Worm (Caenorhabditis elegans) whole organism, early embryonic: ENCODE data around the gene H34I24.2.
"Not testable (repeated sequence)": the region's sequence is repeated elsewhere in the genome, so short reads cannot be mapped to it uniquely, and the experiment has no call there.

Experiments used
- B0310.2 ChIP-seq: sonication (generic microtip); optimal IDR thresholded peaks from 2 replicates; lab custom pipeline; 2016; ENCODE audit warnings: mild to moderate bottlenecking, missing genetic modification characterization, missing compliant biosample characterization
- F13C5.2 ChIP-seq: sonication (generic microtip); optimal IDR thresholded peaks from 2 replicates; lab custom pipeline; 2017; ENCODE audit warnings: mild to moderate bottlenecking, missing genetic modification characterization, inconsistent platforms, missing compliant biosample characterization
- aly-1 ChIP-seq: sonication (generic microtip); optimal IDR thresholded peaks from 2 replicates; lab custom pipeline; 2016; ENCODE audit warnings: missing genetic modification characterization, missing compliant biosample characterization
- ama-1 ChIP-seq: fragments of 150-350 bp; optimal IDR thresholded peaks from 2 replicates; lab custom pipeline; 2014
- ceh-13 ChIP-seq: fragments of 200-800 bp; sonication (Bioruptor generic); optimal IDR thresholded peaks from 2 replicates; lab custom pipeline; 2018; ENCODE audit warnings: mild to moderate bottlenecking, missing genetic modification characterization, missing compliant biosample characterization
- ceh-36 ChIP-seq: sonication (generic microtip); optimal IDR thresholded peaks from 2 replicates; lab custom pipeline; 2016; ENCODE audit warnings: missing genetic modification characterization, inconsistent platforms, missing compliant biosample characterization
- ets-7 ChIP-seq: sonication (generic microtip); optimal IDR thresholded peaks from 2 replicates; lab custom pipeline; 2016; ENCODE audit warnings: missing genotype, missing genetic modification characterization, missing compliant biosample characterization
- flt-1 ChIP-seq: fragments of 200-800 bp; sonication (Bioruptor generic); IDR thresholded peaks from 2 replicates; pipeline ENCODE4 v1.3.6; 2022; ENCODE audit warnings: missing genetic modification characterization, missing compliant biosample characterization
- hmbx-1 ChIP-seq: sonication (generic microtip); optimal IDR thresholded peaks from 2 replicates; lab custom pipeline; 2016; ENCODE audit warnings: mild to moderate bottlenecking, missing genetic modification characterization, missing compliant biosample characterization
- hmg-4 ChIP-seq: fragments of 200-800 bp; sonication (Bioruptor generic); optimal IDR thresholded peaks from 2 replicates; lab custom pipeline; 2018; ENCODE audit warnings: mild to moderate bottlenecking, missing genetic modification characterization, missing compliant biosample characterization
- hnd-1 ChIP-seq: sonication (generic microtip); optimal IDR thresholded peaks from 2 replicates; lab custom pipeline; 2016; ENCODE audit warnings: missing genetic modification characterization, missing compliant biosample characterization
- pes-1 ChIP-seq: fragments of 200-800 bp; sonication (Bioruptor generic); IDR thresholded peaks from 2 replicates; pipeline ENCODE4 v1.3.6; 2022; ENCODE audit warnings: missing genetic modification reagents, missing genetic modification characterization, missing compliant biosample characterization
- scrt-1 ChIP-seq: fragments of 200-800 bp; sonication (Bioruptor generic); IDR thresholded peaks from 2 replicates; pipeline ENCODE4 v1.3.6; 2022; ENCODE audit warnings: missing genetic modification characterization, missing compliant biosample characterization
- sea-1 ChIP-seq: fragments of 200-800 bp; sonication (Bioruptor generic); conservative IDR thresholded peaks from 2 replicates; pipeline ENCODE4 v1.3.6; 2022; ENCODE audit warnings: missing genetic modification characterization, missing compliant biosample characterization
- tbx-11 ChIP-seq: fragments of 200-800 bp; sonication (Bioruptor generic); IDR thresholded peaks from 2 replicates; pipeline ENCODE4 v1.3.6; 2022; ENCODE audit warnings: missing genetic modification characterization, missing compliant biosample characterization
- tbx-37 ChIP-seq: fragments of 200-800 bp; sonication (Bioruptor generic); conservative IDR thresholded peaks from 2 replicates; pipeline ENCODE4 v1.3.6; 2022; ENCODE audit warnings: missing genetic modification reagents, missing genetic modification characterization, missing compliant biosample characterization
- tra-4 ChIP-seq: sonication (generic microtip); optimal IDR thresholded peaks from 2 replicates; lab custom pipeline; 2017; ENCODE audit warnings: missing genetic modification characterization, missing compliant biosample characterization

H34I24.2 gene

ce11 chrIII:2871817-2872216 is 30.0 kb downstream of the H34I24.2 start:
- no peak for TF ChIP-seq flt-1 (GFP tag; lab: Robert Waterston, UW)
- TF ChIP-seq hmg-4 (GFP tag; lab: Kevin White, UChicago): peak; percentile 9

- TF ChIP-seq pes-1 (GFP tag; lab: Robert Waterston, UW) (no peak), scrt-1 (no peak), tbx-37 (no peak), ama-1 (lab: Kevin White, UChicago) (no peak), tbx-11 (GFP tag; lab: Robert Waterston, UW) (no peak), ets-7 (no peak), hmbx-1 (tag; lab: Kevin White, UChicago) (no peak), hmg-4 (GFP tag; lab: Kevin White, UChicago) (no peak), F13C5.2 (tag; lab: Kevin White, UChicago) (no peak), flt-1 (GFP tag; lab: Robert Waterston, UW) (no peak), aly-1 (tag; lab: Kevin White, UChicago) (no peak), hnd-1 (tag; lab: Kevin White, UChicago) (no peak), ceh-13 (no peak), tra-4 (tag; lab: Kevin White, UChicago) (no peak), B0310.2 (tag; lab: Kevin White, UChicago) (no peak), sea-1 (no peak), ceh-36 (tag; lab: Kevin White, UChicago) (no peak)
These were observed 31.3 kb downstream of the H34I24.2 start for ce11 chrIII:2873116-2873644.

ce11 chrIII:2874144-2874868 is 32.5 kb downstream of the H34I24.2 start, which contains the start of gene klf-1:
TSS of gene klf-1 (plus strand) at chrIII:2874818.
- no peak for TF ChIP-seq sea-1
- TF ChIP-seq hnd-1 (tag; lab: Kevin White, UChicago): no peak
- TF ChIP-seq hmbx-1 (tag; lab: Kevin White, UChicago): no peak
- no peak for TF ChIP-seq ama-1 (lab: Kevin White, UChicago)
- TF ChIP-seq ceh-36 (tag; lab: Kevin White, UChicago): no peak
- TF ChIP-seq ets-7: no peak
- TF ChIP-seq ceh-13: no peak
- TF ChIP-seq aly-1 (tag; lab: Kevin White, UChicago): no peak
- no peak for TF ChIP-seq B0310.2 (tag; lab: Kevin White, UChicago)
- no peak for TF ChIP-seq F13C5.2 (tag; lab: Kevin White, UChicago)

ce11 chrIII:2875946-2876345 is 34.1 kb downstream of the H34I24.2 start:
- no peak for TF ChIP-seq ceh-36 (tag; lab: Kevin White, UChicago)
- TF ChIP-seq tra-4 (tag; lab: Kevin White, UChicago): no peak
- no peak for TF ChIP-seq F13C5.2 (tag; lab: Kevin White, UChicago)
- no peak for TF ChIP-seq flt-1 (GFP tag; lab: Robert Waterston, UW)
- TF ChIP-seq tbx-11 (GFP tag; lab: Robert Waterston, UW): no peak
- TF ChIP-seq hmg-4 (GFP tag; lab: Kevin White, UChicago): no peak

ce11 chrIII:2879703-2880102 is 37.9 kb downstream of the H34I24.2 start:
- no peak for TF ChIP-seq ceh-13
- no peak for TF ChIP-seq scrt-1
- TF ChIP-seq tbx-37: no peak
- no peak for TF ChIP-seq tra-4 (tag; lab: Kevin White, UChicago)
- TF ChIP-seq aly-1 (tag; lab: Kevin White, UChicago): no peak
- no peak for TF ChIP-seq tbx-11 (GFP tag; lab: Robert Waterston, UW)
- TF ChIP-seq pes-1 (GFP tag; lab: Robert Waterston, UW): no peak
- TF ChIP-seq hnd-1 (tag; lab: Kevin White, UChicago): no peak
- TF ChIP-seq F13C5.2 (tag; lab: Kevin White, UChicago): no peak
- TF ChIP-seq ceh-36 (tag; lab: Kevin White, UChicago): no peak
- TF ChIP-seq hmg-4 (GFP tag; lab: Kevin White, UChicago): no peak

ce11 chrIII:2881117-2881516 is 39.3 kb downstream of the H34I24.2 start:
- no peak for TF ChIP-seq tbx-11 (GFP tag; lab: Robert Waterston, UW)
- TF ChIP-seq aly-1 (tag; lab: Kevin White, UChicago): no peak
- no peak for TF ChIP-seq ets-7
- no peak for TF ChIP-seq tra-4 (tag; lab: Kevin White, UChicago)
- TF ChIP-seq ama-1 (lab: Kevin White, UChicago): no peak
- TF ChIP-seq ceh-13: no peak
- TF ChIP-seq sea-1: no peak
- TF ChIP-seq ceh-36 (tag; lab: Kevin White, UChicago): no peak
- TF ChIP-seq F13C5.2 (tag; lab: Kevin White, UChicago): no peak
- TF ChIP-seq flt-1 (GFP tag; lab: Robert Waterston, UW): no peak
- no peak for TF ChIP-seq scrt-1
- no peak for TF ChIP-seq hnd-1 (tag; lab: Kevin White, UChicago)
- TF ChIP-seq B0310.2 (tag; lab: Kevin White, UChicago): no peak
- no peak for TF ChIP-seq hmg-4 (GFP tag; lab: Kevin White, UChicago)
- no peak for TF ChIP-seq pes-1 (GFP tag; lab: Robert Waterston, UW)

- not testable (repeated sequence) for TF ChIP-seq tra-4 (tag; lab: Kevin White, UChicago); tbx-37; flt-1 (GFP tag; lab: Robert Waterston, UW)
These were observed 40.1 kb downstream of the H34I24.2 start, which contains the start of gene F56F11.2 for ce11 chrIII:2881989-2882388. TSS of gene F56F11.2 (plus strand) at chrIII:2882289.
